Worm (Caenorhabditis elegans): Measurements from ENCODE around the gene W02A2.9.
A peak's percentile ranks its signal among the peaks of the same experiment; 100 is the strongest.

The W02A2.9 gene

DNA sequence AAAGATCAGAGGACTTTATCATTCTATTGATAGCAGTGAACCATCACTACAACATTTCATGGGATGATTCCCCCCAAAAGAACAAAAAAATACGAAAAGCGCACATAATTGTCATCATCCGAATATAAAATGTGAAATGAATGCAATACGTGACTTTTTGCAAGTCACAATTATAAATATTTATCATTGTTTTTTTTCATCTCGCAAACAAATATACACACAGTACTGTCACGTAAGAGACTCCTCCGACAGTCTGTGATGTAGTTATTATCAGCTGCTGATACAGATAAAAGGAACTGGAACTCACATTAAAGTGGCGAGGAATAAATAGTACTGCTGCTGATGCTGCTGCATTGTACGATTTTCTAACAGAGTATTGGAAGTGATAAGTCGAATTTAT lies 48.9 kb downstream of the W02A2.9 start:
- TF ChIP-seq lin-40 (tag; optimal IDR thresholded peaks at IDR 0.05) (peak; percentile 15), nhr-90 (tag; optimal IDR thresholded peaks at IDR 0.05) (no peak), ztf-26 (tag; optimal IDR thresholded peaks at IDR 0.05) (no peak), B0336.3 (GFP tag; IDR thresholded peaks at IDR 0.05) (no peak), mcd-1 (GFP tag; IDR thresholded peaks at IDR 0.05) (no peak), him-1 (tag; optimal IDR thresholded peaks at IDR 0.05) (no peak), ceh-27 (GFP tag; optimal IDR thresholded peaks at IDR 0.05) (no peak), ZK185.1 (tag; optimal IDR thresholded peaks at IDR 0.05; ENCODE audit: poor library complexity, severe bottlenecking) (peak; percentile 27), zim-3 (tag; optimal IDR thresholded peaks at IDR 0.05) (no peak), F39B2.1 (GFP tag; IDR thresholded peaks at IDR 0.05) (no peak), mel-28 (tag; optimal IDR thresholded peaks at IDR 0.05; ENCODE audit: borderline replicate concordance) (no peak), madf-6 (GFP tag; IDR thresholded peaks at IDR 0.05) (no peak), aptf-3 (GFP tag; IDR thresholded peaks at IDR 0.05) (no peak), ceh-100 (GFP tag; IDR thresholded peaks at IDR 0.05) (no peak), Y53F4B.3 (GFP tag; IDR thresholded peaks at IDR 0.05) (no peak), nhr-80 (tag; optimal IDR thresholded peaks at IDR 0.05) (peak; percentile 37), sea-2 (GFP tag; IDR thresholded peaks at IDR 0.05) (no peak)
